Worm (Caenorhabditis elegans) whole organism, L2 larva: ENCODE results near the gene E02H4.7.

Experiments used
- ama-1 ChIP-seq: fragments of 150-350 bp; optimal IDR thresholded peaks from 2 replicates; lab custom pipeline; 2018; ENCODE audit warnings: inconsistent platforms
- egl-27 ChIP-seq: sonication (generic microtip); optimal IDR thresholded peaks from 3 replicates; lab custom pipeline; 2017; ENCODE audit warnings: missing biosample characterization, missing genetic modification reagents, missing genetic modification characterization
- elt-3 ChIP-seq: sonication (generic microtip); optimal IDR thresholded peaks from 2 replicates; lab custom pipeline; 2017; ENCODE audit warnings: missing biosample characterization, missing genetic modification characterization
- fos-1 ChIP-seq: fragments of 150-350 bp; optimal IDR thresholded peaks from 2 replicates; lab custom pipeline; 2014; ENCODE audit warnings: missing biosample characterization, missing genetic modification characterization
- lin-13 ChIP-seq: fragments of 150-350 bp; optimal IDR thresholded peaks from 2 replicates; lab custom pipeline; 2014; ENCODE audit warnings: missing biosample characterization, missing genetic modification reagents, missing genetic modification characterization
- nhr-11 ChIP-seq: fragments of 150-350 bp; optimal IDR thresholded peaks from 2 replicates; lab custom pipeline; 2014; ENCODE audit warnings: missing biosample characterization, missing genetic modification characterization
- sma-9 ChIP-seq, 2 experiments: fragments of 150-350 bp in 1 of 2; sonication (generic microtip) in 1 of 2; optimal IDR thresholded peaks; 2 replicates each; lab custom pipeline; 2014 to 2016; ENCODE audit warnings: missing genetic modification characterization in 2 of 2, mild to moderate bottlenecking in 1 of 2, missing biosample characterization in 1 of 2, missing compliant biosample characterization in 1 of 2, missing genetic modification reagents in 1 of 2, moderate library complexity in 1 of 2
- snpc-4 ChIP-seq: fragments of 150-350 bp; optimal IDR thresholded peaks from 2 replicates; lab custom pipeline; 2014; ENCODE audit warnings: missing biosample characterization, missing genetic modification characterization
- ztf-11 ChIP-seq: sonication (generic microtip); optimal IDR thresholded peaks from 2 replicates; lab custom pipeline; 2017; ENCODE audit warnings: missing biosample characterization, missing genetic modification characterization

ce11 chrX:14234932-14235331 is 21.1 kb upstream of the E02H4.7 start, which contains the start of gene srg-37:
- TF ChIP-seq nhr-11 (no peak), egl-27 (tag; lab: Kevin White, UChicago) (no peak), elt-3 (tag; lab: Kevin White, UChicago) (no peak), ama-1 (lab: Kevin White, UChicago) (no peak), sma-9 (GFP tag; optimal IDR thresholded peaks at IDR 0.05; lab: Kevin White, UChicago) (no peak), sma-9 (tag; optimal IDR thresholded peaks at IDR 0.05; lab: Kevin White, UChicago) (no peak), ztf-11 (no peak), snpc-4 (no peak), fos-1 (tag; lab: Kevin White, UChicago) (no peak), lin-13 (GFP tag; lab: Kevin White, UChicago) (no peak)
